Worm (Caenorhabditis elegans): ENCODE measurements around the gene ptp-1.

ptp-1 gene

DNA sequence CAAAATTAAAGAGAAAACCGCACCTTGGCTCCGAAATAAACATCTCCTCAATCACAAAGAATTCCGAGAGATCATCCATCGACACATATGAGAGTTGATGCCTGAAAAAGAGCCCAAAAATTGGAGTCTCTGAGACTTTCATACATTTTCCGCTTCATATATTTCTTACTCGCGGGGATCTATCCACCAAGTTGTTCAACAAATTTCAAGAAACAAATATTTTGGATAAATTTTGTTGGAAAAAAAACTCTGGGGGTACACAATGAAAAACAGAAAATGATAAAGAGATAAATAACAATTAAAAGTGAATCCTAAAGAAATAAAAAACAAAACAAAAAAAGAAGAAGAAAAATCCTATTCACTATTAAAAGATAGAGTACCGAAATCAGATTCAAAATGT lies 36.5 kb downstream of the ptp-1 start, which contains the start of gene sel-8:
sel-8 (minus strand) TSS at position 101 of the 400 bp plus-strand sequence.
- TF ChIP-seq nhr-2 (tag; optimal IDR thresholded peaks at IDR 0.05) (no peak), blmp-1 (tag; optimal IDR thresholded peaks at IDR 0.05) (no peak), ces-1 (GFP tag; optimal IDR thresholded peaks at IDR 0.05) (no peak), ztf-11 (tag; optimal IDR thresholded peaks at IDR 0.05) (no peak)

DNA sequence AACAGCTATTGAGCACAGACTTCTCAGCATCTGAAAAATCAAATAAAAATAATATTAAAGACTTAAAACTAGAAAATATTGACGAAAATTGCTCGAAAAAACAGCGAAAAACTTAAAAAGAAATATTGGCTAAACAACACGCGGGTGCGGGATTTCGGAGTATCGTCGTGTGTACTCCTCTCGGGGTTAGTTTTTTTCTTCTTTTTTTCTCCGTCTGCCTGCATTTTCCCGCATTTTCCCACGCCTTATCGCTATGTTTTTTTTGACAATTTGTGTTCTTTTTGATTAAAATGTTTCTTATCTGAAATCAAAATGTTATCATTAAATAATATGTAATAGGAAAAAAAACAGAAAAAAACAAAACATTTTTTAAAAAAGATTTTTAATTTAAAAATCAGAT lies 39.8 kb downstream of the ptp-1 start, which contains the start of gene mrps-31:
mrps-31 (minus strand) TSS at position 36 of the 400 bp plus-strand sequence.
- TF ChIP-seq hlh-1 (tag; optimal IDR thresholded peaks at IDR 0.05) (peak; percentile 9), mep-1 (tag; optimal IDR thresholded peaks at IDR 0.05) (peak; percentile 30), mab-5 (tag; optimal IDR thresholded peaks at IDR 0.05) (no peak)

DNA sequence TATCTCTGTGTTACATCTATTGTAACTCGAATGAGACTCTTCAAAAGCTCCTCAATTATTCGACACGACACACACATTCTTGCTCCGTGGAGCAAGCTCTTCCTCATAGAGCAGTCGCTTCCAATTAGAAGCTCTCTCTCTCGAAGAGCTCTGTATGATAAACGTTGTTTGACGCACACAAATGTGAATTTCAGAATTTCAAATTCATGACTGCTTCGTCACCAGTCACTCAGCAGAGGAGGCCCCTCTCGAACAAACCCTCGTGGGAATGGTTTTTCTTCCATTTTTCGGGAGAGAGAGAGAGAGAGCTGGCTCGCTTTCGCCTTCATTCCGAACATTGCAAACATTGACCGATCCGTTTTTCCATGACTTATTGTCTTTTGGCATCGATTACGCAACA lies 41.9 kb downstream of the ptp-1 start:
- TF ChIP-seq nhr-2 (tag; optimal IDR thresholded peaks at IDR 0.05) (no peak), unc-120 (tag; optimal IDR thresholded peaks at IDR 0.05; ENCODE audit: poor library complexity, severe bottlenecking) (no peak), lsy-2 (tag; optimal IDR thresholded peaks at IDR 0.05) (no peak), ztf-11 (tag; optimal IDR thresholded peaks at IDR 0.05) (no peak)

DNA sequence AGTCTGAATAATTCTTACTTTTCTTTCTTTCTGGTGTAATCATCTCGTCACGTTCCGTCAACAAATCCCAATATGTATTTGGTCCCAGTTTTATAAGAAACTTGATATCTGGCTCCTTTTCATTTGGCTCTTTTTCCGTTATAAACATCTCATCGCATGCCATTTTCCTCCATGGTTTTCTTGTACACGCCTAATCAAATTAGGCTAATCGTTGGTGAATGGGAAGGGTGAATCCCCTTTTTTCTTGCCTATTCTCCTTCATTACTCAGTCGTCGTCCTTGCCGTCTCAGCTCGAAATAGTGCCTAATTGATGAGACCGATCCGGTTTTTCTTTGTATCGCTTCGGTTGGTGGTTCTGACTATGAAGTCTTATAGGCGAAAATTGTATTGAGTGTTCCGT lies 43.6 kb downstream of the ptp-1 start:
- no peak for TF ChIP-seq cnd-1 (tag; optimal IDR thresholded peaks at IDR 0.05)
- peak; percentile 66 for TF ChIP-seq ces-1 (GFP tag; optimal IDR thresholded peaks at IDR 0.05)

DNA sequence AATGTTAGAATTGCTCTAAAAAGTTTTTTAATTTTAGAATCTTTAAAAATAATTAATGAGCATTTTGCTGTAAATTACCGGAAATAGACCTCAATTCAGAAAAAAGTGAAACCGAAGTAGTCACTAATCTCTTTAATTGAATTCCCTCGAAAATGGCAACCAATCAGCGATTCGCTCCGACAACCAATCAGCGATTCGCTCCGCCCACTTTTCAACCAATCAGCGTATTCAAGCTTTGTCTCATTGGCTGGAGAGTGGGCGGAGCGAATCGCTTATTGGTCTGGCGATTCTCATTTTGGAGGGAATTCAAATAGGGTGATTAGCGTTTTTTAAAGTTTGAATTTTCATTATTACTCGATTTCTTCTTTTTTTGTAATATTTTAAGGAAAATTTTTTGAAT lies 44.4 kb downstream of the ptp-1 start:
- TF ChIP-seq nhr-76 (tag; optimal IDR thresholded peaks at IDR 0.05) = no peak
- TF ChIP-seq flh-1 (GFP tag; optimal IDR thresholded peaks at IDR 0.05) = no peak
- no peak for TF ChIP-seq unc-39 (tag; optimal IDR thresholded peaks at IDR 0.05)
- no peak for TF ChIP-seq blmp-1 (tag; optimal IDR thresholded peaks at IDR 0.05)
- no peak for TF ChIP-seq snpc-4 (tag; optimal IDR thresholded peaks at IDR 0.05)
- no peak for TF ChIP-seq nhr-2 (tag; optimal IDR thresholded peaks at IDR 0.05)
- TF ChIP-seq mls-2 (tag; optimal IDR thresholded peaks at IDR 0.05) = no peak
- TF ChIP-seq ceh-83 (GFP tag; optimal IDR thresholded peaks at IDR 0.05) = no peak
- TF ChIP-seq tbx-8 (GFP tag; optimal IDR thresholded peaks at IDR 0.05) = no peak
- no peak for TF ChIP-seq zip-8 (tag; optimal IDR thresholded peaks at IDR 0.05)
- no peak for TF ChIP-seq ceh-43 (GFP tag; optimal IDR thresholded peaks at IDR 0.05)
- no peak for TF ChIP-seq hlh-1 (tag; optimal IDR thresholded peaks at IDR 0.05)
- no peak for TF ChIP-seq unc-62 (GFP tag; optimal IDR thresholded peaks at IDR 0.05)
- TF ChIP-seq cnd-1 (tag; optimal IDR thresholded peaks at IDR 0.05) = no peak
- TF ChIP-seq mab-5 (tag; optimal IDR thresholded peaks at IDR 0.05) = no peak
- no peak for TF ChIP-seq lsy-2 (tag; optimal IDR thresholded peaks at IDR 0.05)

DNA sequence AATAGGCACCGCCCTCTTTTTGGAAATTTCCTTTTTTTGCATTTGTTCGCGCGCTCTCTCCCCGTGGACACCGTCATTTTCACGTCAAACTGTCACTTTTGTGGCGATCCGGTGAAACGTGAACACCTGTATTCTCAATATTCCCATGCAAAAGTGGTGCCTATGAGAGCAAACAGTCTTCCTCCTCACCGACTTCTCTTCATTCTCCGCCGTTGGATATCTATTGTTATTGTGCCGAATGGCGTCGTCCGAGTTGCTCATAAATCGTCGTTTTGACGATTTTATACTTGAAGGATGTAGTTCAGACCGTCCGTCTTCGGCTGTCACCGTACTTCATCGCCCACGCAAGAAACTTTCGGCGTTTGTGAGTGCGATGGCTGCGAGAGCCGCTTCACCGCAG lies 45.3 kb downstream of the ptp-1 start, which contains the start of gene rilp-1:
rilp-1 (plus strand) TSS at position 301 of the 400 bp plus-strand sequence.
- TF ChIP-seq sptf-1 (tag; optimal IDR thresholded peaks at IDR 0.05) (no peak), drap-1 (GFP tag; optimal IDR thresholded peaks at IDR 0.05) (no peak), blmp-1 (tag; optimal IDR thresholded peaks at IDR 0.05) (no peak), lin-32 (GFP tag; optimal IDR thresholded peaks at IDR 0.05) (no peak), flh-1 (GFP tag; optimal IDR thresholded peaks at IDR 0.05) (no peak), zip-8 (tag; optimal IDR thresholded peaks at IDR 0.05) (no peak), tbx-8 (GFP tag; optimal IDR thresholded peaks at IDR 0.05) (no peak), lin-13 (tag; optimal IDR thresholded peaks at IDR 0.05) (no peak), cnd-1 (tag; optimal IDR thresholded peaks at IDR 0.05) (no peak)

DNA sequence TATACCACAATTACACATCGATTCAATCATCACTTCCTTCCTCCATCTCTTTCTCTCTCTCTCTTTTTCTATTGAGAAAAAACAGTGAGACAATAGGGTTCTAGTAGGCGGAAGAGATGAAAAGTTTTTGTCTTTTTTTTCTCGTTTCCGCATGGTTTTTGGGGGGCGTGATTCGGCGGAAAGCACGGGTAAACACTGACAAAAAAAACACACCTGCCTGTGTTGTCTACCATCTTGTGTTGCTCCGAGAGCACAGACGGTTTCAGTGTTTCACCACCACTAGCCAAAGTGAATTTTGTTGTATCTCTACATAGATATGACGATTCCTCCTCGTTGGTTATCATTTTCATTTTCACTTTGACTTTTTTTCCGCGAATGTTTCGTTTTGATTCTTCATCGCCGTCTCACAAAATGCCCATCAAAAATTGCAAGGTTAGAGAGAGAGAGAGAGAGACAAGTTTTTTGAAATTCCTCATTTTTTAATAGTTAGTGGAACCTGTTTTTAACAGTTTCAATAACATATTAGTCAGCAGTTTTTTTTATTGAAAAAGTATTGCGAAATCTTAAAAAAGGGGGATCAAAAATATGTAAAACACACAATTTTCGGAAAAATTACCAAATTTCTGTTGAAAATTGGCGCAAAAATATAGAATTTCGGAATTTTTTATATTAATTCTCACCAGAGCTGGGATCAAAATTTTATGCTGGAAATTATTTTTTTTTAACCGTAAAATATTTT lies 46.9 kb downstream of the ptp-1 start:
- no peak for TF ChIP-seq hlh-1 (tag; optimal IDR thresholded peaks at IDR 0.05)
- no peak for TF ChIP-seq elt-3 (tag; optimal IDR thresholded peaks at IDR 0.05)
- TF ChIP-seq ham-2 (GFP tag; optimal IDR thresholded peaks at IDR 0.05) = no peak
- peak; percentile 7 for TF ChIP-seq nhr-237 (tag; optimal IDR thresholded peaks at IDR 0.05)

All from whole organism, mixed stage, embryonic.